Fruit fly (Drosophila melanogaster) whole organism, wandering third instar larva: ENCODE results near the gene Trf4-1.

Source experiments
- Abd-B ChIP-seq: fragments of >200 bp; optimal IDR thresholded peaks from 2 replicates; lab custom pipeline; 2017; ENCODE audit warnings: missing biosample characterization, missing genetic modification characterization
- CG32264 ChIP-seq: fragments of 200-800 bp; sonication (Bioruptor generic); optimal IDR thresholded peaks from 2 replicates; lab custom pipeline; 2016; ENCODE audit warnings: missing biosample characterization, missing genetic modification characterization
- CrebA ChIP-seq: fragments of 200-800 bp; sonication (Bioruptor generic); optimal IDR thresholded peaks from 2 replicates; lab custom pipeline; 2016; ENCODE audit warnings: missing biosample characterization, mild to moderate bottlenecking, missing genetic modification characterization, borderline replicate concordance
- Dfd ChIP-seq: fragments of >200 bp; optimal IDR thresholded peaks from 2 replicates; lab custom pipeline; 2017; ENCODE audit warnings: missing biosample characterization, missing genetic modification characterization
- Dif ChIP-seq: fragments of 200-275, 200-300 bp; sonication (Bioruptor generic); optimal IDR thresholded peaks from 2 replicates; lab custom pipeline; 2018; ENCODE audit warnings: missing biosample characterization, missing genetic modification characterization; ENCODE audit not compliant: partially characterized antibody
- GATAd ChIP-seq: sonication (Bioruptor generic); optimal IDR thresholded peaks from 2 replicates; lab custom pipeline; 2016; ENCODE audit warnings: missing biosample characterization, missing genetic modification characterization
- HLH106 ChIP-seq: fragments of 200-800 bp; optimal IDR thresholded peaks from 3 replicates; lab custom pipeline; 2019; ENCODE audit warnings: missing biosample characterization, mild to moderate bottlenecking, missing genetic modification characterization, moderate library complexity
- Hr78 ChIP-seq: fragments of >200 bp; optimal IDR thresholded peaks from 2 replicates; lab custom pipeline; 2017; ENCODE audit warnings: missing biosample characterization, missing genetic modification characterization
- Hr83 ChIP-seq: fragments of 200-300 bp; sonication (Bioruptor generic); optimal IDR thresholded peaks from 2 replicates; lab custom pipeline; 2016; ENCODE audit warnings: missing biosample characterization, mild to moderate bottlenecking, missing genetic modification characterization, moderate library complexity; ENCODE audit not compliant: poor library complexity, severe bottlenecking
- N ChIP-seq: fragments of >200 bp; optimal IDR thresholded peaks from 2 replicates; lab custom pipeline; 2018; ENCODE audit warnings: missing biosample characterization, missing external identifiers, missing genetic modification characterization
- Vsx2 ChIP-seq: fragments of 200-300, 225-300 bp; sonication (Bioruptor generic); optimal IDR thresholded peaks from 2 replicates; lab custom pipeline; 2018; ENCODE audit warnings: missing biosample characterization, missing genetic modification characterization; ENCODE audit not compliant: partially characterized antibody
- br ChIP-seq: fragments of 200-800 bp; sonication (Bioruptor generic); optimal IDR thresholded peaks from 2 replicates; lab custom pipeline; 2016; ENCODE audit warnings: missing biosample characterization, missing genetic modification characterization
- brk ChIP-seq: fragments of 200-800 bp; sonication (Bioruptor generic); optimal IDR thresholded peaks from 2 replicates; lab custom pipeline; 2016; ENCODE audit warnings: missing biosample characterization, mild to moderate bottlenecking, missing genetic modification characterization
- dl ChIP-seq, 2 experiments: fragments of 175-275, 200-275 bp in 1 of 2; fragments of 200-275 bp in 1 of 2; sonication (Bioruptor generic); optimal IDR thresholded peaks; lab custom pipeline; 2018; ENCODE audit warnings: mild to moderate bottlenecking in 2 of 2, missing biosample characterization in 2 of 2, missing genetic modification characterization in 2 of 2, moderate library complexity in 2 of 2; ENCODE audit not compliant: partially characterized antibody in 2 of 2, insufficient read depth in 1 of 2
- fru ChIP-seq: fragments of 200-800 bp; sonication (Bioruptor generic); optimal IDR thresholded peaks from 3 replicates; lab custom pipeline; 2016; ENCODE audit warnings: missing biosample characterization, mild to moderate bottlenecking, missing genetic modification characterization
- jim ChIP-seq: fragments of 175-275, 200-325 bp; sonication (Bioruptor generic); optimal IDR thresholded peaks from 2 replicates; lab custom pipeline; 2016; ENCODE audit warnings: missing biosample characterization, mild to moderate bottlenecking, missing genetic modification characterization
- pan ChIP-seq: fragments of >200 bp; optimal IDR thresholded peaks from 2 replicates; lab custom pipeline; 2017
- psq ChIP-seq: fragments of 200-800 bp; sonication (Bioruptor generic); optimal IDR thresholded peaks from 3 replicates; lab custom pipeline; 2017; ENCODE audit warnings: missing biosample characterization, mild to moderate bottlenecking, missing genetic modification characterization, moderate library complexity
- rgr ChIP-seq: fragments of 200-800 bp; sonication (Bioruptor generic); optimal IDR thresholded peaks from 3 replicates; lab custom pipeline; 2016; ENCODE audit warnings: missing biosample characterization, mild to moderate bottlenecking, missing genetic modification characterization
- sage ChIP-seq: fragments of 200-800 bp; sonication (Bioruptor generic); optimal IDR thresholded peaks from 2 replicates; lab custom pipeline; 2016; ENCODE audit warnings: missing biosample characterization, mild to moderate bottlenecking, missing genetic modification characterization
- tai ChIP-seq: sonication (Bioruptor generic); optimal IDR thresholded peaks from 2 replicates; lab custom pipeline; 2016; ENCODE audit warnings: missing biosample characterization, missing genetic modification characterization

Trf4-1 gene

dm6 chrX:8607902-8608301, 47.8 kb downstream of the Trf4-1 start:
- no peak for TF ChIP-seq Abd-B (GFP tag; lab: Kevin White, UChicago)
- TF ChIP-seq br (GFP tag; lab: Kevin White, UChicago) = no peak
- no peak for TF ChIP-seq Dfd (GFP tag; lab: Kevin White, UChicago)
- TF ChIP-seq fru (GFP tag; lab: Kevin White, UChicago) = no peak
- no peak for TF ChIP-seq tai (GFP tag; lab: Kevin White, UChicago)
- TF ChIP-seq brk (GFP tag; lab: Kevin White, UChicago) = no peak
- no peak for TF ChIP-seq N
- TF ChIP-seq dl (GFP tag; optimal IDR thresholded peaks at IDR 0.05; lab: Kevin White, UChicago; ENCODE audit: insufficient read depth in 1 of 2, partially characterized antibody in 2 of 2) = no peak
- TF ChIP-seq pan = no peak
- no peak for TF ChIP-seq Hr78
- TF ChIP-seq Dif (GFP tag; lab: Kevin White, UChicago) = no peak
- no peak for TF ChIP-seq Vsx2 (GFP tag; lab: Kevin White, UChicago)
- no peak for TF ChIP-seq GATAd (GFP tag; lab: Kevin White, UChicago)
- no peak for TF ChIP-seq sage (GFP tag; lab: Kevin White, UChicago)
- TF ChIP-seq rgr (GFP tag; lab: Kevin White, UChicago) = no peak
- TF ChIP-seq CG32264 = no peak

- TF ChIP-seq CrebA = no peak
- TF ChIP-seq Hr83 (GFP tag; lab: Kevin White, UChicago) = no peak
- no peak for TF ChIP-seq GATAd (GFP tag; lab: Kevin White, UChicago)
- TF ChIP-seq jim (GFP tag; lab: Kevin White, UChicago) = no peak
- no peak for TF ChIP-seq brk (GFP tag; lab: Kevin White, UChicago)
- no peak for TF ChIP-seq HLH106 (tag; lab: Kevin White, UChicago)
- TF ChIP-seq dl (GFP tag; optimal IDR thresholded peaks at IDR 0.05; lab: Kevin White, UChicago; ENCODE audit: insufficient read depth in 1 of 2, partially characterized antibody in 2 of 2) = no peak
- TF ChIP-seq sage (GFP tag; lab: Kevin White, UChicago) = no peak
These were observed 56.2 kb downstream of the Trf4-1 start for dm6 chrX:8616280-8616679.

- TF ChIP-seq psq (GFP tag; lab: Kevin White, UChicago) = no peak
These were observed 56.8 kb downstream of the Trf4-1 start for dm6 chrX:8616787-8617432.
